Worm (Caenorhabditis elegans) whole organism, midembryonic: ENCODE results near the gene pef-1.

Source experiments
- T22C8.4 ChIP-seq: fragments of 200-800 bp; sonication (Bioruptor generic); IDR thresholded peaks from 2 replicates; pipeline ENCODE4 v1.3.6; 2022; ENCODE audit warnings: missing genetic modification characterization, missing compliant biosample characterization
- cog-1 ChIP-seq: sonication (generic microtip); optimal IDR thresholded peaks from 2 replicates; lab custom pipeline; 2016; ENCODE audit warnings: missing genetic modification characterization, missing compliant biosample characterization
- flt-1 ChIP-seq: fragments of 200-800 bp; sonication (Bioruptor generic); IDR thresholded peaks from 2 replicates; pipeline ENCODE4 v1.3.6; 2022; ENCODE audit warnings: missing genetic modification characterization, missing compliant biosample characterization
- klf-2 ChIP-seq: fragments of 200-800 bp; sonication (Bioruptor generic); conservative IDR thresholded peaks from 2 replicates; pipeline ENCODE4 v1.3.6; 2022; ENCODE audit warnings: missing genetic modification reagents, missing genetic modification characterization, missing compliant biosample characterization
- med-1 ChIP-seq: sonication (generic microtip); optimal IDR thresholded peaks from 2 replicates; lab custom pipeline; 2017; ENCODE audit warnings: missing genetic modification characterization, mild to moderate bottlenecking, missing compliant biosample characterization, antibody characterized with exemption, missing genetic modification reagents; ENCODE audit not compliant: insufficient read depth
- ref-1 ChIP-seq: fragments of 200-800 bp; sonication (Bioruptor generic); conservative IDR thresholded peaks from 2 replicates; pipeline ENCODE4 v1.3.6; 2022; ENCODE audit warnings: missing genetic modification reagents, missing genetic modification characterization, missing compliant biosample characterization
- tab-1 ChIP-seq: fragments of 200-800 bp; sonication (Bioruptor generic); IDR thresholded peaks from 2 replicates; pipeline ENCODE4 v1.3.6; 2022; ENCODE audit warnings: missing genetic modification characterization, missing compliant biosample characterization
- ztf-23 ChIP-seq: fragments of 200-800 bp; sonication (Bioruptor generic); IDR thresholded peaks from 2 replicates; pipeline ENCODE4 v1.3.6; 2022; ENCODE audit warnings: missing genetic modification reagents, missing genetic modification characterization, missing compliant biosample characterization
- ztf-29 ChIP-seq: fragments of 200-800 bp; sonication (Bioruptor generic); IDR thresholded peaks from 2 replicates; pipeline ENCODE4 v1.3.6; 2022; ENCODE audit warnings: missing genetic modification reagents, missing genetic modification characterization, missing compliant biosample characterization

Gene pef-1

DNA sequence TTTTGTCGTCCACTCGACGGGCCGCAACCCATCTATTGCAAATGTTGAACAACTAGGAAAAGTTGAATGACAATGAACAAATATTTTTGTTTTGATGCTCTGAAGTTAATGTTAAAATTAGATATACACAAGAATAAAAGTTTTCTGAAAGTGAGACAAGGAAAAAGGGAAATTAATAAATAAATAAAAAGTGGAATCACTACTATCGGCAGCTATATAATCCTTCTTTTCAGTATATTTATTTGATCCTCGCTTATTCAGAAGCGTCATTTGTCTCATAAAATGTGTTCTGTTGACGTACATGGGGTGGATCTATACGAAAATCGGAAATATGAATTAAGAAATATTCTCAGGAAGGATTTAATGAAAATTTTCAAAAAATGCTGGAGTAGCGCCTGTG lies at the start of gene pef-1:
pef-1 (minus strand) TSS at position 101 of the 400 bp plus-strand sequence.
- TF ChIP-seq med-1 (GFP tag; lab: Kevin White, UChicago) (no peak), klf-2 (GFP tag; lab: Robert Waterston, UW) (no peak), cog-1 (tag; lab: Kevin White, UChicago) (no peak), flt-1 (GFP tag; lab: Robert Waterston, UW) (no peak), ref-1 (GFP tag; lab: Robert Waterston, UW) (no peak), ztf-23 (GFP tag; lab: Robert Waterston, UW) (no peak), tab-1 (GFP tag; lab: Robert Waterston, UW) (no peak), ztf-29 (GFP tag; lab: Robert Waterston, UW) (no peak), T22C8.4 (GFP tag; lab: Robert Waterston, UW) (no peak)

DNA sequence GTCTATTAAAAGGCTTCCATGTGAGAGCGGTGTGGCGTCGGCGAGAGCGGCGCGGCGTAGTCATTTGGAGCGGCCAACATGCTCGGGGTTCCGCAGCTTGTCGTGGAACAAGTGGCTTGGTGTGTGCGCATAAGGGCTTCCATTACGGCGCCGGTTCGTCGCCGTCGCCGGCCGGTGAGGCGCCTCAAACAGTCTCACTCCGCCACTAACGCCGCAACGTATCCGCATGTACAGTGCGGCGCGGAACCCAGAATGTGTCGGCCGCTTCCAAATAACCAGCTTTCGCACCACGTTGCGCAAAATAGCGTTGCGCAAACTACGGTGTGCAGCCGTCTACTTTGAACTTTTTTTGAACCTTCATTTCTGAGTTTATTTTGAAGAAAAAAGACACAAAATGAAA lies 44.8 kb upstream of the pef-1 start:
- no peak for TF ChIP-seq med-1 (GFP tag; lab: Kevin White, UChicago)
- TF ChIP-seq flt-1 (GFP tag; lab: Robert Waterston, UW): no peak
- TF ChIP-seq ztf-23 (GFP tag; lab: Robert Waterston, UW): no peak
- peak; percentile 61; the same call in 1 of the 2 replicates for TF ChIP-seq tab-1 (GFP tag; lab: Robert Waterston, UW)
- TF ChIP-seq T22C8.4 (GFP tag; lab: Robert Waterston, UW): no peak
- no peak for TF ChIP-seq ztf-29 (GFP tag; lab: Robert Waterston, UW)

ce11 chrIII:966259-966658 lies 40.1 kb upstream of the pef-1 start:
- TF ChIP-seq tab-1 (GFP tag; lab: Robert Waterston, UW) (no peak), cog-1 (tag; lab: Kevin White, UChicago) (no peak), ztf-29 (GFP tag; lab: Robert Waterston, UW) (no peak), ztf-23 (GFP tag; lab: Robert Waterston, UW) (no peak), klf-2 (GFP tag; lab: Robert Waterston, UW) (no peak)

- TF ChIP-seq flt-1 (GFP tag; lab: Robert Waterston, UW): no peak
- TF ChIP-seq tab-1 (GFP tag; lab: Robert Waterston, UW): no peak
- no peak for TF ChIP-seq ref-1 (GFP tag; lab: Robert Waterston, UW)
- no peak for TF ChIP-seq ztf-29 (GFP tag; lab: Robert Waterston, UW)
- TF ChIP-seq ztf-23 (GFP tag; lab: Robert Waterston, UW): no peak
- no peak for TF ChIP-seq cog-1 (tag; lab: Kevin White, UChicago)
- no peak for TF ChIP-seq T22C8.4 (GFP tag; lab: Robert Waterston, UW)
- TF ChIP-seq med-1 (GFP tag; lab: Kevin White, UChicago): no peak
- no peak for TF ChIP-seq klf-2 (GFP tag; lab: Robert Waterston, UW)
These were observed 38.5 kb upstream of the pef-1 start for ce11 chrIII:964637-965036.

- TF ChIP-seq flt-1 (GFP tag; lab: Robert Waterston, UW) (no peak), ref-1 (GFP tag; lab: Robert Waterston, UW) (no peak)
These were observed 35.8 kb upstream of the pef-1 start, which contains the start of gene fbxa-51 for ce11 chrIII:961948-962347. Gene fbxa-51, plus strand, starts transcription at chrIII:962269.

- TF ChIP-seq ztf-23 (GFP tag; lab: Robert Waterston, UW) (no peak), flt-1 (GFP tag; lab: Robert Waterston, UW) (no peak), med-1 (GFP tag; lab: Kevin White, UChicago) (no peak), tab-1 (GFP tag; lab: Robert Waterston, UW) (no peak), cog-1 (tag; lab: Kevin White, UChicago) (no peak), klf-2 (GFP tag; lab: Robert Waterston, UW) (no peak), ref-1 (GFP tag; lab: Robert Waterston, UW) (no peak), T22C8.4 (GFP tag; lab: Robert Waterston, UW) (no peak), ztf-29 (GFP tag; lab: Robert Waterston, UW) (no peak)
These were observed 29.9 kb upstream of the pef-1 start, which contains the start of gene fbxa-54 for ce11 chrIII:955981-956380. Gene fbxa-54, plus strand, starts transcription at chrIII:956334.

DNA sequence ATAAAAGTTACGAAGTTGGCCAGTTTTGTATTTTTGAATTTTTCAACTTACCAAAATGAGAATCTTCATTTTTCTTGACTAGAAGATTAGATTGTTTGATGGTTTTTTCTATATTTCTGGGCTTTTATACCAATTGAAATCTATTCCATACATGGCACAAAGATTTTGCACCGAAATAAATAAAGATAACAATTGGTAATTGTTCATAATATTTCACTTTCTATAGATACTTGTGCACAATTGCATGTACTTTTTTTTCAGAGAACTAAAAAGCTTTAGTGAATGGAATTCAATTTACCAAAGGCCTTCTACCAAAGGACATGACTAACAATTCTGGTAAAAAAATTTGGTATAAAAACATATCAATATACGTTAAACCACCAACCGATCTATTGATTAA lies 28.4 kb upstream of the pef-1 start, which contains the start of the genes T12B5.15 and T12B5.14:
T12B5.15 (minus strand) TSS at position 101 of the 400 bp plus-strand sequence.
T12B5.14 (plus strand) TSS at position 321 of the 400 bp plus-strand sequence.
- TF ChIP-seq ref-1 (GFP tag; lab: Robert Waterston, UW): no peak
- no peak for TF ChIP-seq cog-1 (tag; lab: Kevin White, UChicago)
- no peak for TF ChIP-seq tab-1 (GFP tag; lab: Robert Waterston, UW)
- TF ChIP-seq med-1 (GFP tag; lab: Kevin White, UChicago): no peak
- TF ChIP-seq flt-1 (GFP tag; lab: Robert Waterston, UW): no peak
- no peak for TF ChIP-seq ztf-29 (GFP tag; lab: Robert Waterston, UW)
- TF ChIP-seq klf-2 (GFP tag; lab: Robert Waterston, UW): no peak
- TF ChIP-seq T22C8.4 (GFP tag; lab: Robert Waterston, UW): no peak
- no peak for TF ChIP-seq ztf-23 (GFP tag; lab: Robert Waterston, UW)

- no peak for TF ChIP-seq med-1 (GFP tag; lab: Kevin White, UChicago)
- TF ChIP-seq ref-1 (GFP tag; lab: Robert Waterston, UW): no peak
- TF ChIP-seq T22C8.4 (GFP tag; lab: Robert Waterston, UW): no peak
- no peak for TF ChIP-seq ztf-29 (GFP tag; lab: Robert Waterston, UW)
These were observed 26.1 kb upstream of the pef-1 start, which contains the start of gene fbxa-10 for ce11 chrIII:952184-952583. Gene fbxa-10, plus strand, starts transcription at chrIII:952390.

DNA sequence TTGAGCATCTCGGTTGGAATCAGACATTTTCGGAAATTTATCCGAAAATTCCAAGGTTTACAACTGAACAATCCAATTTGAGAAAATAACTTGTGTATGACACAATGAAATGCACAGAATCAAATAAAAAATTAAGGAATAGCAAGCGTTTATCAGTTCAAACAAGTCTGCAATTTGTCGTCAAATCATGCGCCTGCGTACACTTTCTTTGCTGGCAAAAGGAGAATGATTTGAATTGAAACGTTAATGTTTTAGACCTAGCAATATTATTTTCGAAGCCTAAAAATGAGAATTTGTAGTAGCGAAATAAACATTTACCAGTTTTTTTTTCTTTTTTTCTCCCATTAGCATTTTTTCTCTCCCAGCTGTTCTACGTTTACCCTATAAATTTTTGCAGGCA lies 24.4 kb upstream of the pef-1 start, which contains the start of the genes fbxa-67 and fbxa-11:
fbxa-67 (minus strand) TSS at position 199 of the 400 bp plus-strand sequence.
fbxa-11 (plus strand) TSS at position 398 of the 400 bp plus-strand sequence.
- TF ChIP-seq klf-2 (GFP tag; lab: Robert Waterston, UW) (no peak), flt-1 (GFP tag; lab: Robert Waterston, UW) (no peak), tab-1 (GFP tag; lab: Robert Waterston, UW) (no peak), T22C8.4 (GFP tag; lab: Robert Waterston, UW) (no peak), med-1 (GFP tag; lab: Kevin White, UChicago) (no peak), ztf-23 (GFP tag; lab: Robert Waterston, UW) (no peak), ztf-29 (GFP tag; lab: Robert Waterston, UW) (no peak)
